Fruit fly (Drosophila melanogaster) whole organism, embryonic: ENCODE measurements around the gene ldbr.

Source experiments
- Abd-B ChIP-seq: fragments of 200-800 bp; sonication (Bioruptor generic); optimal IDR thresholded peaks from 2 replicates; lab custom pipeline; 2018; ENCODE audit warnings: missing biosample characterization, mild to moderate bottlenecking, missing genetic modification characterization, moderate library complexity
- Antp ChIP-seq: fragments of 200-800 bp; sonication (Bioruptor generic); optimal IDR thresholded peaks from 3 replicates; lab custom pipeline; 2016; ENCODE audit warnings: missing biosample characterization, missing genetic modification characterization
- Atf-2 ChIP-seq: fragments of 200-800 bp; sonication (Bioruptor generic); optimal IDR thresholded peaks from 2 replicates; lab custom pipeline; 2016; ENCODE audit warnings: missing biosample characterization, missing genetic modification characterization
- Atf6 ChIP-seq: fragments of 200-800 bp; sonication (Bioruptor generic); IDR thresholded peaks from 2 replicates; pipeline ENCODE4 v1.3.6; 2022; ENCODE audit warnings: missing biosample characterization, missing genetic modification characterization
- B-H1 ChIP-seq: fragments of 200-800 bp; sonication (Bioruptor generic); IDR thresholded peaks from 3 replicates; pipeline ENCODE4 v1.3.6; 2022; ENCODE audit warnings: missing biosample characterization, missing genetic modification characterization
- CG10209 ChIP-seq: fragments of 200-800 bp; sonication (Bioruptor generic); optimal IDR thresholded peaks from 3 replicates; lab custom pipeline; 2017; ENCODE audit warnings: missing biosample characterization, mild to moderate bottlenecking, missing genetic modification characterization, missing genetic modification reagents
- CG1024 ChIP-seq: fragments of 200-800 bp; sonication (Bioruptor generic); IDR thresholded peaks from 2 replicates; pipeline ENCODE4 v1.3.6; 2022; ENCODE audit warnings: missing biosample characterization, missing genetic modification characterization
- CG11085 ChIP-seq: fragments of 200-800 bp; sonication (Bioruptor generic); IDR thresholded peaks from 2 replicates; pipeline ENCODE4 v1.3.6; 2022; ENCODE audit warnings: missing biosample characterization, missing genetic modification characterization
- CG11247 ChIP-seq: fragments of 200-800 bp; sonication (Bioruptor generic); IDR thresholded peaks from 2 replicates; pipeline ENCODE4 v1.3.6; 2022; ENCODE audit warnings: missing biosample characterization, missing genetic modification characterization
- CG11398 ChIP-seq: fragments of 200-800 bp; sonication (Bioruptor generic); optimal IDR thresholded peaks from 2 replicates; lab custom pipeline; 2016; ENCODE audit warnings: missing biosample characterization, missing genetic modification characterization
- CG13424 ChIP-seq: fragments of 200-800 bp; sonication (Bioruptor generic); optimal IDR thresholded peaks from 2 replicates; lab custom pipeline; 2019; ENCODE audit warnings: missing biosample characterization, mild to moderate bottlenecking, missing genetic modification characterization, moderate library complexity
- CG14014 ChIP-seq: fragments of 200-800 bp; sonication (Bioruptor generic); IDR thresholded peaks from 2 replicates; pipeline ENCODE4 v1.3.6; 2022; ENCODE audit warnings: missing biosample characterization, missing genetic modification characterization
- CG14860 ChIP-seq: fragments of 200-800 bp; sonication (Bioruptor generic); IDR thresholded peaks from 3 replicates; pipeline ENCODE4 v1.3.6; 2022; ENCODE audit warnings: missing biosample characterization, missing genetic modification characterization; ENCODE audit not compliant: partially characterized antibody
- CG15479 ChIP-seq: fragments of 200-800 bp; sonication (Bioruptor generic); optimal IDR thresholded peaks from 3 replicates; lab custom pipeline; 2019; ENCODE audit warnings: missing biosample characterization, mild to moderate bottlenecking, missing genetic modification characterization, moderate library complexity
- CG18599 ChIP-seq: fragments of 200-800 bp; sonication (Bioruptor generic); optimal IDR thresholded peaks from 3 replicates; lab custom pipeline; 2017; ENCODE audit warnings: missing biosample characterization, missing genetic modification characterization, mild to moderate bottlenecking, moderate library complexity, missing genetic modification reagents
- CG30020 ChIP-seq: fragments of 200-800 bp; optimal IDR thresholded peaks from 2 replicates; lab custom pipeline; 2019; ENCODE audit warnings: missing biosample characterization, mild to moderate bottlenecking, missing genetic modification characterization, moderate library complexity
- CG32767 ChIP-seq: fragments of 200-800 bp; sonication (Bioruptor generic); IDR thresholded peaks from 2 replicates; pipeline ENCODE4 v1.3.6; 2022; ENCODE audit warnings: missing biosample characterization, missing genetic modification characterization
- CG3838 ChIP-seq: fragments of 200-800 bp; sonication (Bioruptor generic); optimal IDR thresholded peaks from 3 replicates; lab custom pipeline; 2016; ENCODE audit warnings: missing biosample characterization, missing genetic modification characterization
- CG3995 ChIP-seq: fragments of 200-800 bp; sonication (Bioruptor generic); optimal IDR thresholded peaks from 3 replicates; lab custom pipeline; 2016; ENCODE audit warnings: missing biosample characterization, missing genetic modification characterization
- CG6683 ChIP-seq: fragments of 200-800 bp; sonication (Bioruptor generic); optimal IDR thresholded peaks from 2 replicates; lab custom pipeline; 2017; ENCODE audit warnings: missing biosample characterization, mild to moderate bottlenecking, missing genetic modification characterization, missing genetic modification reagents
- CG6813 ChIP-seq: fragments of 200-800 bp; sonication (Bioruptor generic); optimal IDR thresholded peaks from 2 replicates; lab custom pipeline; 2017; ENCODE audit warnings: missing biosample characterization, missing genetic modification characterization, mild to moderate bottlenecking, moderate library complexity, missing genetic modification reagents
- CG8388 ChIP-seq: fragments of 200-800 bp; sonication (Bioruptor generic); optimal IDR thresholded peaks from 2 replicates; lab custom pipeline; 2019; ENCODE audit warnings: missing biosample characterization, mild to moderate bottlenecking, missing genetic modification characterization, moderate library complexity
- CG9609 ChIP-seq: fragments of 200-800 bp; sonication (Bioruptor generic); optimal IDR thresholded peaks from 3 replicates; lab custom pipeline; 2016; ENCODE audit warnings: missing biosample characterization, missing genetic modification characterization
- CG9727 ChIP-seq: fragments of 200-800 bp; sonication (Bioruptor generic); optimal IDR thresholded peaks from 3 replicates; lab custom pipeline; 2017; ENCODE audit warnings: missing biosample characterization, mild to moderate bottlenecking, missing genetic modification characterization
- Dll ChIP-seq: fragments of 200-800 bp; sonication (Bioruptor generic); IDR thresholded peaks from 4 replicates; pipeline ENCODE4 v1.3.6; 2022; ENCODE audit warnings: missing biosample characterization, missing genetic modification characterization; ENCODE audit not compliant: partially characterized antibody
- E2f1 ChIP-seq: fragments of 200-800 bp; sonication (Bioruptor generic); IDR thresholded peaks from 2 replicates; pipeline ENCODE4 v1.3.6; 2022; ENCODE audit warnings: missing biosample characterization, missing genetic modification characterization
- E2f2 ChIP-seq: fragments of 200-800 bp; sonication (Bioruptor generic); IDR thresholded peaks from 2 replicates; pipeline ENCODE4 v1.3.6; 2022; ENCODE audit warnings: missing biosample characterization, missing genetic modification characterization
- Gsc ChIP-seq: fragments of 200-800 bp; sonication (Bioruptor generic); IDR thresholded peaks from 2 replicates; pipeline ENCODE4 v1.3.6; 2022; ENCODE audit warnings: missing biosample characterization, missing genetic modification characterization
- Hsf ChIP-seq: fragments of 200-800 bp; sonication (Bioruptor generic); optimal IDR thresholded peaks from 3 replicates; lab custom pipeline; 2016; ENCODE audit warnings: missing biosample characterization, missing genetic modification characterization
- MESR4 ChIP-seq: fragments of 200-800 bp; sonication (Bioruptor generic); optimal IDR thresholded peaks from 2 replicates; lab custom pipeline; 2018; ENCODE audit warnings: missing biosample characterization, mild to moderate bottlenecking, missing genetic modification characterization, moderate library complexity
- Mrtf ChIP-seq: fragments of 200-800 bp; sonication (Bioruptor generic); IDR thresholded peaks from 3 replicates; pipeline ENCODE4 v1.3.6; 2022; ENCODE audit warnings: missing biosample characterization, missing genetic modification characterization
- Myb ChIP-seq: fragments of 200-800 bp; sonication (Bioruptor generic); optimal IDR thresholded peaks from 2 replicates; lab custom pipeline; 2016; ENCODE audit warnings: missing biosample characterization, missing genetic modification characterization
- Opbp ChIP-seq: fragments of 200-800 bp; sonication (Bioruptor generic); IDR thresholded peaks from 3 replicates; pipeline ENCODE4 v1.3.6; 2022; ENCODE audit warnings: missing biosample characterization, missing genetic modification characterization; ENCODE audit not compliant: partially characterized antibody
- Spps ChIP-seq: fragments of 200-800 bp; sonication (Bioruptor generic); optimal IDR thresholded peaks from 2 replicates; lab custom pipeline; 2018; ENCODE audit warnings: missing biosample characterization, mild to moderate bottlenecking, missing genetic modification characterization
- Sry-δ ChIP-seq: fragments of 200-800 bp; sonication (Bioruptor generic); optimal IDR thresholded peaks from 2 replicates; lab custom pipeline; 2016; ENCODE audit warnings: missing biosample characterization, missing genetic modification characterization
- aop ChIP-seq: fragments of 200-800 bp; sonication (Bioruptor generic); IDR thresholded peaks from 2 replicates; pipeline ENCODE4 v1.3.6; 2022; ENCODE audit warnings: missing biosample characterization, missing genetic modification characterization
- dati ChIP-seq: fragments of 200-800 bp; sonication (Bioruptor generic); IDR thresholded peaks from 2 replicates; pipeline ENCODE4 v1.3.6; 2022; ENCODE audit warnings: missing biosample characterization, missing genetic modification characterization
- dmrt99B ChIP-seq: fragments of 200-800 bp; sonication (Bioruptor generic); optimal IDR thresholded peaks from 2 replicates; lab custom pipeline; 2018; ENCODE audit warnings: missing biosample characterization, mild to moderate bottlenecking, missing genetic modification characterization, moderate library complexity
- gce ChIP-seq: fragments of 200-800 bp; sonication (Bioruptor generic); IDR thresholded peaks from 3 replicates; pipeline ENCODE4 v1.3.6; 2022; ENCODE audit warnings: missing biosample characterization, missing genetic modification characterization
- her ChIP-seq: fragments of 200-800 bp; sonication (Bioruptor generic); optimal IDR thresholded peaks from 2 replicates; lab custom pipeline; 2016; ENCODE audit warnings: missing biosample characterization, missing genetic modification characterization
- knrl ChIP-seq: fragments of 200-800 bp; sonication (Bioruptor generic); IDR thresholded peaks from 3 replicates; pipeline ENCODE4 v1.3.6; 2022; ENCODE audit warnings: missing biosample characterization, missing genetic modification characterization; ENCODE audit not compliant: partially characterized antibody
- nau ChIP-seq: fragments of 200-800 bp; sonication (Bioruptor generic); optimal IDR thresholded peaks from 3 replicates; lab custom pipeline; 2017; ENCODE audit warnings: missing biosample characterization, mild to moderate bottlenecking, missing genetic modification characterization, missing genetic modification reagents
- nerfin-1 ChIP-seq: fragments of 200-800 bp; sonication (Bioruptor generic); optimal IDR thresholded peaks from 3 replicates; lab custom pipeline; 2019; ENCODE audit warnings: missing biosample characterization, mild to moderate bottlenecking, missing genetic modification characterization, moderate library complexity
- otp ChIP-seq: fragments of 200-800 bp; sonication (Bioruptor generic); IDR thresholded peaks from 3 replicates; pipeline ENCODE4, ENCODE4 v1.3.6; 2022; ENCODE audit warnings: missing biosample characterization, missing genetic modification characterization
- pho ChIP-seq: fragments of 200-800 bp; sonication (Bioruptor generic); optimal IDR thresholded peaks from 2 replicates; lab custom pipeline; 2016; ENCODE audit warnings: missing biosample characterization, missing genetic modification characterization
- ro ChIP-seq: fragments of 200-800 bp; sonication (Bioruptor generic); IDR thresholded peaks from 2 replicates; pipeline ENCODE4 v1.3.6; 2022; ENCODE audit warnings: missing biosample characterization, missing genetic modification characterization
- tup ChIP-seq: fragments of 200-800 bp; sonication (Bioruptor generic); optimal IDR thresholded peaks from 2 replicates; lab custom pipeline; 2016; ENCODE audit warnings: missing biosample characterization, mild to moderate bottlenecking, missing genetic modification characterization, moderate library complexity
- vvl ChIP-seq: fragments of 200-800 bp; sonication (Bioruptor generic); IDR thresholded peaks from 2 replicates; pipeline ENCODE4 v1.3.6; 2022; ENCODE audit warnings: missing biosample characterization, missing genetic modification characterization
- wor ChIP-seq: fragments of 200-800 bp; sonication (Bioruptor generic); IDR thresholded peaks from 2 replicates; pipeline ENCODE4 v1.3.6; 2022; ENCODE audit warnings: missing biosample characterization, missing genetic modification characterization
- zf30C ChIP-seq: fragments of 200-800 bp; sonication (Bioruptor generic); optimal IDR thresholded peaks from 3 replicates; lab custom pipeline; 2018; ENCODE audit warnings: missing biosample characterization, mild to moderate bottlenecking, missing genetic modification characterization

The ldbr gene

DNA sequence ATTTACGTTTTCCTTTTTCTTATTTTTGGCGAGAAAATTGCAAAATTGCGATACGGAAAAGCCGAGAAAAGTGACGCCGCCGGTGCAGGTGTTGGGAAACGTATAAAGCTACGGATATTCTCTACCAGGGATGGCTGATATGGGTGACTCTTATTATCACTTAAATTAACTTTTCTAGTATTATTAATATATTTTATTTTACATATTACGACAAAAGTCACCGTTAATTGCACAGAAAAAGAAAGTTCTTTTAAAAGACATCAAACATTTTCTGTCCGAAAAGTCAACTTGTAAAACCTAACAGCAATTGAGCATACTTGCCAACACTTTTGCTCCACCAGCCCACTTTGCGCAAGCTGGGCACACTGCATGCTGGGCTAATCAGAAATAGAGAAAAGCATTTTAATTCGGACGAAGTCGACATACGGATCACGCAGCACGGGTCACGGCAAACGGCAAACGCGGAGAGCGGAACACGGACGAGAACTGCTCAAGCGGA lies 6.1 kb downstream of the ldbr start, which contains the start of the genes Cds and Uba2 (continued):
- TF ChIP-seq Dll (no peak), Abd-B (GFP tag; lab: Kevin White, UChicago) (peak; percentile 92), CG14860 (GFP tag; lab: Robert Waterston, UW) (no peak), vvl (GFP tag; lab: Robert Waterston, UW) (peak; percentile 90), pho (GFP tag; lab: Kevin White, UChicago) (peak; percentile 80), CG11085 (peak; percentile 87), CG32767 (GFP tag; lab: Robert Waterston, UW) (peak; percentile 86; the same call in 1 of the 2 replicates), CG6683 (peak; percentile 77), MESR4 (GFP tag; lab: Kevin White, UChicago) (peak; percentile 95), otp (GFP tag; lab: Robert Waterston, UW) (peak; percentile 87), Myb (GFP tag; lab: Kevin White, UChicago) (peak; percentile 19), gce (0 out of 3 replicates have a peak, but pooled peaks have one; percentile 32), CG18599 (GFP tag; lab: Kevin White, UChicago) (peak; percentile 96), tup (GFP tag; lab: Kevin White, UChicago) (peak; percentile 81), wor (GFP tag; lab: Robert Waterston, UW) (peak; percentile 73), E2f2 (GFP tag; lab: Robert Waterston, UW) (peak; percentile 73), Opbp (GFP tag; lab: Robert Waterston, UW) (peak; percentile 50; the same call in 1 of the 3 replicates), her (peak; percentile 63), Atf6 (GFP tag; lab: Robert Waterston, UW) (peak; percentile 93), dmrt99B (tag; lab: Kevin White, UChicago) (peak; percentile 87), CG14014 (GFP tag; lab: Robert Waterston, UW) (peak; percentile 90), CG8388 (GFP tag; lab: Kevin White, UChicago) (peak; percentile 90), E2f1 (GFP tag; lab: Robert Waterston, UW) (peak; percentile 88), Sry-δ (GFP tag; lab: Kevin White, UChicago) (peak; percentile 26), CG1024 (GFP tag; lab: Robert Waterston, UW) (peak; percentile 69), CG6813 (GFP tag; lab: Kevin White, UChicago) (peak; percentile 88), CG30020 (tag; lab: Kevin White, UChicago) (peak; percentile 82), CG10209 (GFP tag; lab: Kevin White, UChicago) (peak; percentile 95), nerfin-1 (tag; lab: Kevin White, UChicago) (peak; percentile 92), B-H1 (GFP tag; lab: Robert Waterston, UW) (peak; percentile 76), Antp (GFP tag; lab: Kevin White, UChicago) (peak; percentile 83), knrl (GFP tag; lab: Robert Waterston, UW) (peak; percentile 57; the same call in 2 of the 3 replicates), CG11247 (GFP tag; lab: Robert Waterston, UW) (peak; percentile 92), Gsc (GFP tag; lab: Robert Waterston, UW) (peak; percentile 62; the same call in 1 of the 2 replicates), CG15479 (GFP tag; lab: Kevin White, UChicago) (no peak), CG13424 (peak; percentile 96), nau (GFP tag; lab: Kevin White, UChicago) (no peak), CG3838 (GFP tag; lab: Kevin White, UChicago) (peak; percentile 62), Hsf (GFP tag; lab: Kevin White, UChicago) (peak; percentile 87), CG11398 (GFP tag; lab: Kevin White, UChicago) (peak; percentile 77), CG9609 (peak; percentile 81), dati (GFP tag; lab: Robert Waterston, UW) (peak; percentile 59), Spps (tag; lab: Kevin White, UChicago) (peak; percentile 71), Mrtf (GFP tag; lab: Robert Waterston, UW) (peak; percentile 79), zf30C (GFP tag; lab: Kevin White, UChicago) (no peak), CG9727 (GFP tag; lab: Kevin White, UChicago) (peak; percentile 91), aop (GFP tag; lab: Robert Waterston, UW) (no peak), ro (GFP tag; lab: Robert Waterston, UW) (peak; percentile 65), CG3995 (GFP tag; lab: Kevin White, UChicago) (peak; percentile 81), Atf-2 (GFP tag; lab: Kevin White, UChicago) (peak; percentile 78)
